Worm (Caenorhabditis elegans) whole organism, L2 larva: Measurements from ENCODE around the gene Y47D3A.1.
A peak's percentile ranks its signal among the peaks of the same experiment; 100 is the strongest.

ENCODE experiments used
- C34F6.9 ChIP-seq: fragments of 150-350 bp; optimal IDR thresholded peaks from 2 replicates; lab custom pipeline; 2014; ENCODE audit warnings: missing biosample characterization, missing genetic modification characterization
- F13H6.1 ChIP-seq: sonication (generic microtip); optimal IDR thresholded peaks from 2 replicates; lab custom pipeline; 2016; ENCODE audit warnings: missing genetic modification characterization, missing compliant biosample characterization
- R02D3.7 ChIP-seq: fragments of 150-350 bp; optimal IDR thresholded peaks from 2 replicates; lab custom pipeline; 2014; ENCODE audit warnings: missing biosample characterization, missing genetic modification characterization
- Y55F3AM.14 ChIP-seq: fragments of 200-800 bp; sonication (Bioruptor generic); optimal IDR thresholded peaks from 2 replicates; lab custom pipeline; 2018; ENCODE audit warnings: mild to moderate bottlenecking, missing genetic modification characterization, missing compliant biosample characterization
- ZK546.5 ChIP-seq: sonication (generic microtip); optimal IDR thresholded peaks from 2 replicates; lab custom pipeline; 2017; ENCODE audit warnings: missing biosample characterization, missing genetic modification characterization
- alr-1 ChIP-seq: fragments of 150-350 bp; optimal IDR thresholded peaks from 2 replicates; lab custom pipeline; 2014; ENCODE audit warnings: missing biosample characterization, missing genetic modification characterization
- ama-1 ChIP-seq: fragments of 150-350 bp; optimal IDR thresholded peaks from 2 replicates; lab custom pipeline; 2018; ENCODE audit warnings: inconsistent platforms
- blmp-1 ChIP-seq: sonication (generic microtip); optimal IDR thresholded peaks from 2 replicates; lab custom pipeline; 2017; ENCODE audit warnings: missing genetic modification characterization, mild to moderate bottlenecking, missing compliant biosample characterization, antibody characterized with exemption, moderate library complexity; ENCODE audit not compliant: insufficient read depth
- ceh-16 ChIP-seq: fragments of 150-350 bp; optimal IDR thresholded peaks from 2 replicates; lab custom pipeline; 2014; ENCODE audit warnings: missing biosample characterization, missing genetic modification characterization
- ceh-82 ChIP-seq: fragments of 150-350 bp; optimal IDR thresholded peaks from 2 replicates; lab custom pipeline; 2014; ENCODE audit warnings: missing biosample characterization, missing genetic modification characterization
- crh-2 ChIP-seq: sonication (generic microtip); optimal IDR thresholded peaks from 2 replicates; lab custom pipeline; 2017; ENCODE audit warnings: missing biosample characterization, missing genetic modification characterization
- dmd-4 ChIP-seq: sonication (generic microtip); optimal IDR thresholded peaks from 2 replicates; lab custom pipeline; 2017; ENCODE audit warnings: missing biosample characterization, missing genetic modification characterization
- egl-27 ChIP-seq: sonication (generic microtip); optimal IDR thresholded peaks from 3 replicates; lab custom pipeline; 2017; ENCODE audit warnings: missing biosample characterization, missing genetic modification reagents, missing genetic modification characterization
- elt-1 ChIP-seq: fragments of 150-350 bp; optimal IDR thresholded peaks from 2 replicates; lab custom pipeline; 2014; ENCODE audit warnings: missing biosample characterization, missing genetic modification characterization
- elt-3 ChIP-seq: sonication (generic microtip); optimal IDR thresholded peaks from 2 replicates; lab custom pipeline; 2017; ENCODE audit warnings: missing biosample characterization, missing genetic modification characterization
- fos-1 ChIP-seq: fragments of 150-350 bp; optimal IDR thresholded peaks from 2 replicates; lab custom pipeline; 2014; ENCODE audit warnings: missing biosample characterization, missing genetic modification characterization
- gmeb-1 ChIP-seq: fragments of 150-350 bp; optimal IDR thresholded peaks from 2 replicates; lab custom pipeline; 2014; ENCODE audit warnings: missing biosample characterization, missing genetic modification characterization
- lin-11 ChIP-seq: fragments of 150-350 bp; sonication (generic microtip); optimal IDR thresholded peaks from 2 replicates; lab custom pipeline; 2014; ENCODE audit warnings: missing biosample characterization, missing genetic modification characterization, inconsistent platforms, mixed read lengths
- lin-13 ChIP-seq: fragments of 150-350 bp; optimal IDR thresholded peaks from 2 replicates; lab custom pipeline; 2014; ENCODE audit warnings: missing biosample characterization, missing genetic modification reagents, missing genetic modification characterization
- lin-39 ChIP-seq: fragments of 150-350 bp; optimal IDR thresholded peaks from 2 replicates; lab custom pipeline; 2014; ENCODE audit warnings: missing biosample characterization, missing genetic modification reagents, missing genetic modification characterization
- lsy-2 ChIP-seq, 2 experiments: fragments of 150-350 bp in 1 of 2; sonication (generic microtip) in 1 of 2; optimal IDR thresholded peaks; 2 replicates each; lab custom pipeline; 2014 to 2017; ENCODE audit warnings: missing biosample characterization in 2 of 2, missing genetic modification characterization in 2 of 2
- mab-5 ChIP-seq: fragments of 150-350 bp; optimal IDR thresholded peaks from 2 replicates; lab custom pipeline; 2014; ENCODE audit warnings: missing biosample characterization, missing genetic modification characterization
- mbf-1 ChIP-seq: sonication (generic microtip); optimal IDR thresholded peaks from 2 replicates; lab custom pipeline; 2017; ENCODE audit warnings: missing biosample characterization, missing genetic modification characterization
- mdl-1 ChIP-seq, 2 experiments: fragments of 150-350 bp in 1 of 2; sonication (generic microtip) in 1 of 2; optimal IDR thresholded peaks; 2 replicates each; lab custom pipeline; 2017; ENCODE audit warnings: missing biosample characterization in 2 of 2, missing genetic modification characterization in 2 of 2
- nhr-10 ChIP-seq: sonication (generic microtip); optimal IDR thresholded peaks from 2 replicates; lab custom pipeline; 2017; ENCODE audit warnings: missing biosample characterization, missing genetic modification characterization
- nhr-11 ChIP-seq: fragments of 150-350 bp; optimal IDR thresholded peaks from 2 replicates; lab custom pipeline; 2014; ENCODE audit warnings: missing biosample characterization, missing genetic modification characterization
- nhr-12 ChIP-seq: fragments of 150-350 bp; optimal IDR thresholded peaks from 2 replicates; lab custom pipeline; 2014; ENCODE audit warnings: missing biosample characterization, missing genetic modification characterization
- nhr-129 ChIP-seq: fragments of 150-350 bp; optimal IDR thresholded peaks from 2 replicates; lab custom pipeline; 2014; ENCODE audit warnings: missing biosample characterization, missing genetic modification characterization
- nhr-21 ChIP-seq: fragments of 150-350 bp; optimal IDR thresholded peaks from 2 replicates; lab custom pipeline; 2014; ENCODE audit warnings: missing biosample characterization, missing genetic modification characterization
- nhr-23 ChIP-seq: fragments of 150-350 bp; optimal IDR thresholded peaks from 2 replicates; lab custom pipeline; 2014; ENCODE audit warnings: missing biosample characterization, missing genetic modification reagents, missing genetic modification characterization
- nhr-237 ChIP-seq: fragments of 150-350 bp; optimal IDR thresholded peaks from 2 replicates; lab custom pipeline; 2014; ENCODE audit warnings: missing biosample characterization, missing genetic modification characterization
- nhr-25 ChIP-seq: fragments of 150-350 bp; sonication (generic microtip); optimal IDR thresholded peaks from 3 replicates; lab custom pipeline; 2014; ENCODE audit warnings: missing biosample characterization, missing genetic modification characterization
- nhr-6 ChIP-seq: fragments of 150-350 bp; optimal IDR thresholded peaks from 2 replicates; lab custom pipeline; 2014; ENCODE audit warnings: missing biosample characterization, missing genetic modification characterization
- nhr-77 ChIP-seq: fragments of 150-350 bp; optimal IDR thresholded peaks from 2 replicates; lab custom pipeline; 2014; ENCODE audit warnings: missing biosample characterization, missing genetic modification characterization
- sem-4 ChIP-seq: fragments of 150-350 bp; optimal IDR thresholded peaks from 2 replicates; lab custom pipeline; 2014; ENCODE audit warnings: missing biosample characterization, missing genetic modification reagents, missing genetic modification characterization
- skn-1 ChIP-seq: sonication (generic microtip); optimal IDR thresholded peaks from 2 replicates; lab custom pipeline; 2017; ENCODE audit warnings: missing biosample characterization, missing genetic modification characterization
- sma-3 ChIP-seq: sonication (generic microtip); optimal IDR thresholded peaks from 2 replicates; lab custom pipeline; 2016; ENCODE audit warnings: missing genetic modification reagents, missing genetic modification characterization, missing compliant biosample characterization
- snpc-4 ChIP-seq: fragments of 150-350 bp; optimal IDR thresholded peaks from 2 replicates; lab custom pipeline; 2014; ENCODE audit warnings: missing biosample characterization, missing genetic modification characterization
- unc-39 ChIP-seq: fragments of 150-350 bp; optimal IDR thresholded peaks from 2 replicates; lab custom pipeline; 2014; ENCODE audit warnings: missing biosample characterization, missing genetic modification characterization
- unc-55 ChIP-seq: fragments of 150-350 bp; sonication (generic microtip); optimal IDR thresholded peaks from 3 replicates; lab custom pipeline; 2014; ENCODE audit warnings: missing biosample characterization, missing genetic modification reagents, missing genetic modification characterization
- unc-62 ChIP-seq: fragments of 150-350 bp; optimal IDR thresholded peaks from 2 replicates; lab custom pipeline; 2014; ENCODE audit warnings: missing biosample characterization, missing genetic modification reagents, missing genetic modification characterization
- ztf-11 ChIP-seq: sonication (generic microtip); optimal IDR thresholded peaks from 2 replicates; lab custom pipeline; 2017; ENCODE audit warnings: missing biosample characterization, missing genetic modification characterization
- ztf-4 ChIP-seq: fragments of 150-350 bp; optimal IDR thresholded peaks from 2 replicates; lab custom pipeline; 2014; ENCODE audit warnings: missing biosample characterization, missing genetic modification characterization

The Y47D3A.1 gene

ce11 chrIII:11112718-11113117 is 28.9 kb downstream of the Y47D3A.1 start (continued):
- TF ChIP-seq gmeb-1 (peak; percentile 50), nhr-23 (no peak)

- TF ChIP-seq lin-11 (tag; lab: Kevin White, UChicago) = peak; percentile 8
- TF ChIP-seq sma-3 (GFP tag; lab: Kevin White, UChicago) = peak; percentile 82
- no peak for TF ChIP-seq snpc-4
- peak; percentile 61 for TF ChIP-seq nhr-25 (tag; lab: Kevin White, UChicago)
- peak; percentile 19 for TF ChIP-seq nhr-21 (tag; lab: Kevin White, UChicago)
- peak; percentile 75 for TF ChIP-seq lin-13
- TF ChIP-seq mdl-1 (tag; optimal IDR thresholded peaks at IDR 0.05; lab: Kevin White, UChicago) = peak in 1 of 2 experiments; percentile 18
- no peak for TF ChIP-seq ztf-4 (tag; lab: Kevin White, UChicago)
- TF ChIP-seq unc-55 (GFP tag; lab: Kevin White, UChicago) = peak; percentile 69
- TF ChIP-seq nhr-129 (tag; lab: Kevin White, UChicago) = peak; percentile 22
- TF ChIP-seq crh-2 (tag; lab: Kevin White, UChicago) = peak; percentile 14
- TF ChIP-seq skn-1 (tag; lab: Kevin White, UChicago) = no peak
- TF ChIP-seq C34F6.9 = peak; percentile 20
- TF ChIP-seq F13H6.1 (tag; lab: Kevin White, UChicago) = peak; percentile 53
- TF ChIP-seq mab-5 (tag; lab: Kevin White, UChicago) = peak; percentile 11
- peak; percentile 64 for TF ChIP-seq egl-27 (tag; lab: Kevin White, UChicago)
- TF ChIP-seq ztf-11 (tag; lab: Kevin White, UChicago) = no peak
- TF ChIP-seq sem-4 = no peak
- peak; percentile 83 for TF ChIP-seq gmeb-1
- TF ChIP-seq elt-3 = no peak
- no peak for TF ChIP-seq ama-1
- no peak for TF ChIP-seq unc-39 (tag; lab: Kevin White, UChicago)
- peak; percentile 77 to 82 for TF ChIP-seq lsy-2 (tag; optimal IDR thresholded peaks at IDR 0.05; lab: Kevin White, UChicago)
- TF ChIP-seq nhr-6 = no peak
- no peak for TF ChIP-seq ZK546.5
- TF ChIP-seq ceh-16 = no peak
These were observed 30.9 kb downstream of the Y47D3A.1 start for ce11 chrIII:11110756-11111155.

ce11 chrIII:11107327-11107726 is 34.3 kb downstream of the Y47D3A.1 start:
- TF ChIP-seq lin-13 (no peak), nhr-25 (tag; lab: Kevin White, UChicago) (no peak), lin-39 (tag; lab: Kevin White, UChicago) (no peak), blmp-1 (tag; lab: Kevin White, UChicago) (no peak), ZK546.5 (no peak), ztf-4 (tag; lab: Kevin White, UChicago) (no peak), R02D3.7 (no peak), nhr-12 (tag; lab: Kevin White, UChicago) (no peak), ztf-11 (tag; lab: Kevin White, UChicago) (no peak), lsy-2 (tag; optimal IDR thresholded peaks at IDR 0.05; lab: Kevin White, UChicago) (no peak), ama-1 (no peak), mdl-1 (tag; optimal IDR thresholded peaks at IDR 0.05; lab: Kevin White, UChicago) (no peak), elt-3 (no peak), dmd-4 (no peak), unc-55 (GFP tag; lab: Kevin White, UChicago) (no peak)

ce11 chrIII:11101246-11101645 is 40.4 kb downstream of the Y47D3A.1 start:
- TF ChIP-seq unc-62 (GFP tag; lab: Kevin White, UChicago) (no peak), lin-39 (tag; lab: Kevin White, UChicago) (no peak), nhr-129 (tag; lab: Kevin White, UChicago) (no peak), R02D3.7 (no peak), unc-39 (tag; lab: Kevin White, UChicago) (no peak), unc-55 (GFP tag; lab: Kevin White, UChicago) (no peak), sma-3 (GFP tag; lab: Kevin White, UChicago) (no peak), snpc-4 (no peak), mbf-1 (tag; lab: Kevin White, UChicago) (no peak), nhr-21 (tag; lab: Kevin White, UChicago) (no peak)

ce11 chrIII:11099864-11100263 is 41.8 kb downstream of the Y47D3A.1 start, which contains the start of gene hmt-1:
hmt-1 (minus strand) TSS chrIII:11099964.
- TF ChIP-seq elt-1 = no peak
- no peak for TF ChIP-seq ztf-4 (tag; lab: Kevin White, UChicago)
- TF ChIP-seq nhr-6 = no peak
- TF ChIP-seq ceh-82 = no peak
- TF ChIP-seq nhr-11 (tag; lab: Kevin White, UChicago) = no peak
- TF ChIP-seq F13H6.1 (tag; lab: Kevin White, UChicago) = no peak
- no peak for TF ChIP-seq nhr-237 (tag; lab: Kevin White, UChicago)
- TF ChIP-seq alr-1 (tag; lab: Kevin White, UChicago) = no peak
- TF ChIP-seq Y55F3AM.14 (GFP tag; lab: Kevin White, UChicago) = no peak
- no peak for TF ChIP-seq fos-1
- no peak for TF ChIP-seq ZK546.5
- TF ChIP-seq nhr-10 (tag; lab: Kevin White, UChicago) = no peak
- no peak for TF ChIP-seq nhr-77 (tag; lab: Kevin White, UChicago)
